Worm (Caenorhabditis elegans) whole organism, L4 larva: ENCODE results near the gene odd-1.

Source experiments
- F10B5.3 ChIP-seq: sonication (generic microtip); optimal IDR thresholded peaks from 2 replicates; lab custom pipeline; 2016; ENCODE audit warnings: mild to moderate bottlenecking, missing genetic modification characterization, missing compliant biosample characterization
- F37D6.2 ChIP-seq: sonication (generic microtip); optimal IDR thresholded peaks from 2 replicates; lab custom pipeline; 2016; ENCODE audit warnings: mild to moderate bottlenecking, missing genetic modification characterization, missing compliant biosample characterization
- T26A8.4 ChIP-seq: fragments of 200-800 bp; sonication (Bioruptor generic); IDR thresholded peaks from 2 replicates; pipeline ENCODE4 v1.3.6; 2022; ENCODE audit warnings: missing genetic modification characterization, missing compliant biosample characterization
- ceh-20 ChIP-seq: fragments of 200-800 bp; sonication (Bioruptor generic); IDR thresholded peaks from 2 replicates; pipeline ENCODE4 v1.3.6; 2022; ENCODE audit warnings: missing genetic modification reagents, missing genetic modification characterization, missing compliant biosample characterization
- ceh-28 ChIP-seq: fragments of 150-350 bp; optimal IDR thresholded peaks from 2 replicates; lab custom pipeline; 2014; ENCODE audit warnings: missing biosample characterization, missing genetic modification reagents, missing genetic modification characterization
- ceh-32 ChIP-seq: sonication (generic microtip); optimal IDR thresholded peaks from 2 replicates; lab custom pipeline; 2016; ENCODE audit warnings: mild to moderate bottlenecking, missing genetic modification characterization, missing compliant biosample characterization; ENCODE audit not compliant: poor library complexity
- daf-12 ChIP-seq: fragments of 150-350 bp; optimal IDR thresholded peaks from 2 replicates; lab custom pipeline; 2014; ENCODE audit warnings: missing biosample characterization, missing genetic modification reagents, missing genetic modification characterization
- daf-8 ChIP-seq: fragments of 200-800 bp; sonication (Bioruptor generic); IDR thresholded peaks from 2 replicates; pipeline ENCODE4 v1.3.6; 2022; ENCODE audit warnings: missing genetic modification characterization, missing compliant biosample characterization
- dmd-9 ChIP-seq: fragments of 200-800 bp; sonication (Bioruptor generic); IDR thresholded peaks from 2 replicates; pipeline ENCODE4 v1.3.6; 2022; ENCODE audit warnings: missing genetic modification reagents, missing genetic modification characterization, missing compliant biosample characterization
- dpl-1 ChIP-seq: fragments of 150-350 bp; optimal IDR thresholded peaks from 2 replicates; lab custom pipeline; 2014; ENCODE audit warnings: missing biosample characterization, missing genetic modification reagents, missing genetic modification characterization
- dve-1 ChIP-seq: sonication (generic microtip); optimal IDR thresholded peaks from 2 replicates; lab custom pipeline; 2017; ENCODE audit warnings: antibody characterized with exemption, mild to moderate bottlenecking, missing genetic modification characterization, missing compliant biosample characterization; ENCODE audit not compliant: insufficient read depth
- egl-27 ChIP-seq: sonication (generic microtip); optimal IDR thresholded peaks from 3 replicates; lab custom pipeline; 2017; ENCODE audit warnings: missing biosample characterization, missing genetic modification reagents, missing genetic modification characterization
- fkh-10 ChIP-seq: fragments of 150-350 bp; optimal IDR thresholded peaks from 2 replicates; lab custom pipeline; 2014; ENCODE audit warnings: missing biosample characterization, missing genetic modification reagents, missing genetic modification characterization
- fos-1 ChIP-seq: fragments of 150-350 bp; optimal IDR thresholded peaks from 2 replicates; lab custom pipeline; 2014; ENCODE audit warnings: missing biosample characterization, missing genetic modification characterization
- hlh-11 ChIP-seq: fragments of 200-800 bp; sonication (Bioruptor generic); optimal IDR thresholded peaks from 2 replicates; lab custom pipeline; 2018; ENCODE audit warnings: mild to moderate bottlenecking, missing genetic modification characterization, missing compliant biosample characterization
- hlh-30 ChIP-seq: sonication (generic microtip); optimal IDR thresholded peaks from 2 replicates; lab custom pipeline; 2017; ENCODE audit warnings: antibody characterized with exemption, mild to moderate bottlenecking, missing genetic modification characterization, missing compliant biosample characterization; ENCODE audit not compliant: insufficient read depth
- hmg-1.1 ChIP-seq: fragments of 200-800 bp; sonication (Bioruptor generic); IDR thresholded peaks from 2 replicates; pipeline ENCODE4 v1.3.6; 2022; ENCODE audit warnings: missing genetic modification reagents, missing genetic modification characterization, missing compliant biosample characterization
- jun-1 ChIP-seq: fragments of 150-350 bp; optimal IDR thresholded peaks from 2 replicates; lab custom pipeline; 2014; ENCODE audit warnings: missing biosample characterization, missing genetic modification reagents, missing genetic modification characterization
- lim-7 ChIP-seq: fragments of 200-800 bp; sonication (Bioruptor generic); IDR thresholded peaks from 2 replicates; pipeline ENCODE4 v1.3.6; 2022; ENCODE audit warnings: missing genetic modification characterization, missing compliant biosample characterization
- lin-13 ChIP-seq: fragments of 150-350 bp; optimal IDR thresholded peaks from 2 replicates; lab custom pipeline; 2014; ENCODE audit warnings: missing biosample characterization, missing genetic modification reagents, missing genetic modification characterization
- lin-15B ChIP-seq: fragments of 150-350 bp; sonication (generic microtip); optimal IDR thresholded peaks from 3 replicates; lab custom pipeline; 2014; ENCODE audit warnings: missing biosample characterization, missing genetic modification characterization
- lin-38 ChIP-seq: fragments of 200-800 bp; sonication (Bioruptor generic); IDR thresholded peaks from 2 replicates; pipeline ENCODE4 v1.3.6; 2022; ENCODE audit warnings: missing genetic modification reagents, missing genetic modification characterization, missing compliant biosample characterization
- madf-5 ChIP-seq, 2 experiments: fragments of 200-800 bp; sonication (Bioruptor generic); IDR thresholded peaks; 2 replicates each; pipeline ENCODE4 v1.3.6; 2022; ENCODE audit warnings: missing compliant biosample characterization in 2 of 2, missing genetic modification characterization in 2 of 2
- mes-2 ChIP-seq: sonication (generic microtip); optimal IDR thresholded peaks from 2 replicates; lab custom pipeline; 2016; ENCODE audit warnings: missing genotype, mild to moderate bottlenecking, missing genetic modification characterization, missing compliant biosample characterization; ENCODE audit not compliant: poor library complexity, severe bottlenecking
- nhr-102 ChIP-seq: sonication (generic microtip); optimal IDR thresholded peaks from 2 replicates; lab custom pipeline; 2016; ENCODE audit warnings: mild to moderate bottlenecking, missing genetic modification characterization, moderate library complexity, missing compliant biosample characterization
- nhr-237 ChIP-seq: sonication (generic microtip); optimal IDR thresholded peaks from 2 replicates; lab custom pipeline; 2017; ENCODE audit warnings: missing biosample characterization, missing genetic modification characterization
- nhr-41 ChIP-seq: fragments of 200-800 bp; sonication (Bioruptor generic); IDR thresholded peaks from 2 replicates; pipeline ENCODE4 v1.3.6; 2022; ENCODE audit warnings: missing genetic modification reagents, missing genetic modification characterization, missing compliant biosample characterization
- nhr-77 ChIP-seq: fragments of 150-350 bp; optimal IDR thresholded peaks from 2 replicates; lab custom pipeline; 2014; ENCODE audit warnings: missing biosample characterization, missing genetic modification characterization
- pha-4 ChIP-seq, 2 experiments: fragments of 150-350 bp in 1 of 2; fragments of 200-800 bp in 1 of 2; sonication (Bioruptor generic) in 1 of 2; IDR thresholded peaks in 1 of 2; optimal IDR thresholded peaks in 1 of 2; 2 replicates each; pipeline versions ENCODE4 v1.3.6 to Lab custom; 2014 to 2022; ENCODE audit warnings: missing genetic modification characterization in 2 of 2, missing genetic modification reagents in 2 of 2, missing biosample characterization in 1 of 2, missing compliant biosample characterization in 1 of 2
- rbr-2 ChIP-seq: sonication (generic microtip); optimal IDR thresholded peaks from 2 replicates; lab custom pipeline; 2016; ENCODE audit warnings: missing genotype, missing genetic modification characterization, missing compliant biosample characterization
- sdz-12 ChIP-seq: fragments of 200-800 bp; sonication (Bioruptor generic); optimal IDR thresholded peaks from 2 replicates; lab custom pipeline; 2018; ENCODE audit warnings: mild to moderate bottlenecking, missing genetic modification characterization, missing compliant biosample characterization
- set-16 ChIP-seq: fragments of 200-800 bp; sonication (Bioruptor generic); IDR thresholded peaks from 2 replicates; pipeline ENCODE4 v1.3.6; 2022; ENCODE audit warnings: missing genetic modification reagents, missing genetic modification characterization, missing compliant biosample characterization
- snpc-4 ChIP-seq: fragments of 150-350 bp; optimal IDR thresholded peaks from 2 replicates; lab custom pipeline; 2014; ENCODE audit warnings: missing biosample characterization, missing genetic modification characterization
- spr-1 ChIP-seq: sonication (generic microtip); optimal IDR thresholded peaks from 2 replicates; lab custom pipeline; 2016; ENCODE audit warnings: mild to moderate bottlenecking, missing genetic modification characterization, missing compliant biosample characterization
- tra-1 ChIP-seq: fragments of 200-800 bp; sonication (Bioruptor generic); IDR thresholded peaks from 2 replicates; pipeline ENCODE4 v1.3.6; 2022; ENCODE audit warnings: missing genetic modification reagents, missing genetic modification characterization, missing compliant biosample characterization
- unc-39 ChIP-seq: sonication (generic microtip); optimal IDR thresholded peaks from 2 replicates; lab custom pipeline; 2017; ENCODE audit warnings: missing biosample characterization, missing genetic modification characterization
- zip-2 ChIP-seq: fragments of 150-350 bp; optimal IDR thresholded peaks from 2 replicates; lab custom pipeline; 2014; ENCODE audit warnings: missing biosample characterization, missing genetic modification characterization
- ztf-7 ChIP-seq: fragments of 150-350 bp; optimal IDR thresholded peaks from 2 replicates; lab custom pipeline; 2014; ENCODE audit warnings: missing biosample characterization, missing genetic modification characterization

The odd-1 gene

ce11 chrIII:7068520-7069113 lies 39.5 kb upstream of the odd-1 start, which contains the start of the genes ubc-18 and R01H2.8 (continued):
- TF ChIP-seq dpl-1 = peak; percentile 91
- no peak for TF ChIP-seq hlh-11 (tag; lab: Kevin White, UChicago)
- TF ChIP-seq mes-2 (tag; lab: Kevin White, UChicago) = peak; percentile 62
- TF ChIP-seq lin-13 (GFP tag; lab: Kevin White, UChicago) = no peak
- no peak for TF ChIP-seq spr-1 (tag; lab: Kevin White, UChicago)
- TF ChIP-seq pha-4 (GFP tag; IDR thresholded peaks at IDR 0.05; lab: Robert Waterston, UW) = no peak
- no peak for TF ChIP-seq pha-4 (tag; optimal IDR thresholded peaks at IDR 0.05; lab: Kevin White, UChicago)
- TF ChIP-seq egl-27 = no peak
- no peak for TF ChIP-seq fkh-10 (GFP tag; lab: Kevin White, UChicago)
- TF ChIP-seq lim-7 (GFP tag; lab: Robert Waterston, UW) = no peak
- no peak for TF ChIP-seq daf-12 (tag; lab: Kevin White, UChicago)
- no peak for TF ChIP-seq dve-1 (tag; lab: Kevin White, UChicago)
- no peak for TF ChIP-seq ztf-7 (tag; lab: Kevin White, UChicago)
- TF ChIP-seq F37D6.2 (tag; lab: Kevin White, UChicago) = no peak
- no peak for TF ChIP-seq nhr-237
- TF ChIP-seq madf-5 (GFP tag; IDR thresholded peaks at IDR 0.05; lab: Robert Waterston, UW) = no peak
- TF ChIP-seq dmd-9 (GFP tag; lab: Robert Waterston, UW) = no peak
- TF ChIP-seq fos-1 (tag; lab: Kevin White, UChicago) = no peak
- TF ChIP-seq daf-8 = no peak
- no peak for TF ChIP-seq sdz-12
- TF ChIP-seq, all 104 proteins: peak for 8

- no peak for TF ChIP-seq jun-1 (tag; lab: Kevin White, UChicago)
- no peak for TF ChIP-seq F10B5.3 (tag; lab: Kevin White, UChicago)
- no peak for TF ChIP-seq unc-39 (tag; lab: Kevin White, UChicago)
- TF ChIP-seq ceh-20 (GFP tag; lab: Robert Waterston, UW) = no peak
- TF ChIP-seq ceh-32 (tag; lab: Kevin White, UChicago) = no peak
- no peak for TF ChIP-seq lin-15B (tag; lab: Kevin White, UChicago)
- no peak for TF ChIP-seq T26A8.4 (GFP tag; lab: Robert Waterston, UW)
- TF ChIP-seq hlh-30 (tag; lab: Kevin White, UChicago) = no peak
- no peak for TF ChIP-seq nhr-41 (GFP tag; lab: Robert Waterston, UW)
- no peak for TF ChIP-seq set-16 (GFP tag; lab: Robert Waterston, UW)
- no peak for TF ChIP-seq nhr-77
- no peak for TF ChIP-seq zip-2 (tag; lab: Kevin White, UChicago)
- no peak for TF ChIP-seq tra-1 (GFP tag; lab: Robert Waterston, UW)
- no peak for TF ChIP-seq hmg-1.1 (GFP tag; lab: Robert Waterston, UW)
- no peak for TF ChIP-seq nhr-102 (tag; lab: Kevin White, UChicago)
- no peak for TF ChIP-seq ceh-28
- TF ChIP-seq snpc-4 (tag; lab: Kevin White, UChicago) = no peak
- TF ChIP-seq pha-4 (GFP tag; IDR thresholded peaks at IDR 0.05; lab: Robert Waterston, UW) = no peak
- TF ChIP-seq pha-4 (tag; optimal IDR thresholded peaks at IDR 0.05; lab: Kevin White, UChicago) = no peak
These were observed 38.1 kb upstream of the odd-1 start, which contains the start of gene tmem-17 for ce11 chrIII:7069981-7070380. Gene tmem-17, plus strand, starts transcription at chrIII:7070281.

DNA sequence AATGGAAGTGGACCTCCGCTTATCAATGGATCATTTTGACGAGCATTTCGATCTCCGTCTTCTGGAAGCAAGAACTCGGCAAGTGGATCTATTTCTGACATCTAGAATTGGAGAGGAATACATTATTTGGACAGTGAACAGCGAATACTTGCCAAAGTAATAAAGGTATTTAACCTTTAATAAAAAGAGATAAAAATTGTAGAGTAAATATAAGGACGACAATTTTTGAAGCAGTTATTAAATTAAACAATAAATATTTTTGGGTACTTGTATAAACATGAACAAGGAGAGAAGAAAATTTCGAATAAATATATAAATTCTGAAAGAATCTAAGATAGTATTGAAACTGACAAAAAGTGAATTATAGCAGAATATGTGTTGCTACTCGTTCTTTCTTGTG lies 35.7 kb upstream of the odd-1 start, which contains the start of gene lin-37:
Gene lin-37 (minus strand): TSS at position 101 of the 400 bp plus-strand sequence.
- TF ChIP-seq hlh-30 (tag; lab: Kevin White, UChicago) (no peak), rbr-2 (tag; lab: Kevin White, UChicago) (no peak), lin-38 (peak; percentile 44; the same call in 1 of the 2 replicates)
